Worm (Caenorhabditis elegans) whole organism, L2 larva: Measurements from ENCODE around the gene C23H4.6.

Experiments used
- ZK546.5 ChIP-seq: sonication (generic microtip); optimal IDR thresholded peaks from 2 replicates; lab custom pipeline; 2017; ENCODE audit warnings: missing biosample characterization, missing genetic modification characterization
- ama-1 ChIP-seq: fragments of 150-350 bp; optimal IDR thresholded peaks from 2 replicates; lab custom pipeline; 2018; ENCODE audit warnings: inconsistent platforms
- mdl-1 ChIP-seq, 2 experiments: fragments of 150-350 bp in 1 of 2; sonication (generic microtip) in 1 of 2; optimal IDR thresholded peaks; 2 replicates each; lab custom pipeline; 2017; ENCODE audit warnings: missing biosample characterization in 2 of 2, missing genetic modification characterization in 2 of 2

DNA sequence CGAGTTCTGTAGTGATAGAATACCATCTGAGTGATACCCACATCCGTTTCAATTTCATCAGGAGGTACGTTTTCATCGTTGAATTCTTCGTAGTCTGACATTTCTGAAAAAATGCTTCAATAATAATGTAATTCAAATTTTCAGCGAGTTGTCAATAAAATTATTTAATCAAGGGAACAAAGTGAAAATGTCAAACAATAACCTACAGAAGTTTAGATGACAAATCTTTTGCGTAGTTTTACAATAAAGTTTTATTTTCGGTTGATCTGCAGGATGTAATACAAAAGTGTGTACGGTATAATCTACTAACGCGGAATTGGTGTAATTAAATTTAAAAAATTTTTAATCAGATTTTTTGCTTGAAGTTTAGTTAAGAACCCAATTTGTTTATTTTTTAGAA, 52.8 kb downstream of the C23H4.6 start, which contains the start of gene C04B4.5:
- TF ChIP-seq ama-1 (no peak), ZK546.5 (tag; lab: Kevin White, UChicago) (no peak), mdl-1 (tag; optimal IDR thresholded peaks at IDR 0.05; lab: Kevin White, UChicago) (no peak)
